Fruit fly (Drosophila melanogaster) whole organism, prepupa: Measurements from ENCODE around the gene Pdh.

Experiments
- Blimp-1 ChIP-seq: fragments of 200-800 bp; sonication (Bioruptor generic); optimal IDR thresholded peaks from 3 replicates; lab custom pipeline; 2017; ENCODE audit warnings: missing biosample characterization, missing genetic modification characterization, mild to moderate bottlenecking, moderate library complexity, missing genetic modification reagents
- CG10631 ChIP-seq: fragments of 200-800 bp; sonication (Bioruptor generic); optimal IDR thresholded peaks from 2 replicates; lab custom pipeline; 2016; ENCODE audit warnings: missing biosample characterization, missing genetic modification characterization
- CG10669 ChIP-seq: fragments of 200-800 bp; sonication (Bioruptor generic); optimal IDR thresholded peaks from 3 replicates; lab custom pipeline; 2018; ENCODE audit warnings: missing biosample characterization, mild to moderate bottlenecking, missing genetic modification characterization, moderate library complexity
- CG11294 ChIP-seq: fragments of 200-800 bp; sonication (Bioruptor generic); IDR thresholded peaks from 2 replicates; pipeline ENCODE4 v1.3.6; 2022; ENCODE audit warnings: missing biosample characterization, missing genetic modification characterization
- CG11762 ChIP-seq: fragments of 200-800 bp; sonication (Bioruptor generic); optimal IDR thresholded peaks from 3 replicates; lab custom pipeline; 2016; ENCODE audit warnings: missing biosample characterization, missing genetic modification characterization; ENCODE audit not compliant: insufficient read depth
- CG11902 ChIP-seq: fragments of 200-800 bp; sonication (Bioruptor generic); optimal IDR thresholded peaks from 3 replicates; lab custom pipeline; 2016; ENCODE audit warnings: missing biosample characterization, missing genetic modification characterization
- CG1621 ChIP-seq: fragments of 200-800 bp; sonication (Bioruptor generic); optimal IDR thresholded peaks from 3 replicates; lab custom pipeline; 2018; ENCODE audit warnings: missing biosample characterization, mild to moderate bottlenecking, missing genetic modification characterization
- CG16779 ChIP-seq: fragments of 200-800 bp; sonication (Bioruptor generic); optimal IDR thresholded peaks from 3 replicates; lab custom pipeline; 2017; ENCODE audit warnings: missing biosample characterization, mild to moderate bottlenecking, missing genetic modification characterization
- CG31627 ChIP-seq: fragments of 200-800 bp; sonication (Bioruptor generic); optimal IDR thresholded peaks from 3 replicates; lab custom pipeline; 2016; ENCODE audit warnings: missing biosample characterization, missing genetic modification characterization
- CG34406 ChIP-seq: fragments of 200-800 bp; sonication (Bioruptor generic); optimal IDR thresholded peaks from 3 replicates; lab custom pipeline; 2016; ENCODE audit warnings: missing biosample characterization, missing genetic modification characterization
- CG3919 ChIP-seq: fragments of 200-800 bp; sonication (Bioruptor generic); optimal IDR thresholded peaks from 3 replicates; lab custom pipeline; 2016; ENCODE audit warnings: missing biosample characterization, missing genetic modification characterization
- CG6163 ChIP-seq: fragments of 200-800 bp; sonication (Bioruptor generic); IDR thresholded peaks from 3 replicates; pipeline ENCODE4 v1.3.6; 2022; ENCODE audit warnings: missing biosample characterization, missing genetic modification characterization
- CG6792 ChIP-seq: fragments of 200-800 bp; sonication (Bioruptor generic); optimal IDR thresholded peaks from 3 replicates; lab custom pipeline; 2016; ENCODE audit warnings: missing biosample characterization, missing genetic modification characterization
- CG6808 ChIP-seq: fragments of 200-800 bp; sonication (Bioruptor generic); optimal IDR thresholded peaks from 3 replicates; lab custom pipeline; 2017; ENCODE audit warnings: missing biosample characterization, missing genetic modification characterization, mild to moderate bottlenecking, moderate library complexity, missing genetic modification reagents
- CG7368 ChIP-seq: fragments of 200-800 bp; sonication (Bioruptor generic); optimal IDR thresholded peaks from 3 replicates; lab custom pipeline; 2016; ENCODE audit warnings: missing biosample characterization, missing genetic modification characterization
- CG8119 ChIP-seq: fragments of 200-800 bp; sonication (Bioruptor generic); IDR thresholded peaks from 3 replicates; pipeline ENCODE4 v1.3.6; 2022; ENCODE audit warnings: missing biosample characterization, missing genetic modification characterization
- CG8319 ChIP-seq: fragments of 200-800 bp; sonication (Bioruptor generic); optimal IDR thresholded peaks from 3 replicates; lab custom pipeline; 2016; ENCODE audit warnings: missing biosample characterization, missing genetic modification characterization
- CG8632 ChIP-seq: fragments of 200-800 bp; sonication (Bioruptor generic); optimal IDR thresholded peaks from 3 replicates; lab custom pipeline; 2016; ENCODE audit warnings: missing biosample characterization, missing genetic modification characterization
- CG9139 ChIP-seq: fragments of 200-800 bp; sonication (Bioruptor generic); optimal IDR thresholded peaks from 3 replicates; lab custom pipeline; 2017; ENCODE audit warnings: missing biosample characterization, mild to moderate bottlenecking, missing genetic modification characterization
- Eip75B ChIP-seq: fragments of 200-800 bp; sonication (Bioruptor generic); optimal IDR thresholded peaks from 3 replicates; lab custom pipeline; 2016; ENCODE audit warnings: missing biosample characterization, missing genetic modification characterization
- Eip78C ChIP-seq: fragments of 200-800 bp; sonication (Bioruptor generic); peaks from one replicate; lab custom pipeline; 2016; ENCODE audit warnings: missing biosample characterization, missing genetic modification characterization
- Ets21C ChIP-seq: fragments of 200-800 bp; sonication (Bioruptor generic); optimal IDR thresholded peaks from 3 replicates; lab custom pipeline; 2016; ENCODE audit warnings: missing biosample characterization, missing genetic modification characterization
- Ets96B ChIP-seq: fragments of 200-800 bp; optimal IDR thresholded peaks from 2 replicates; lab custom pipeline; 2019; ENCODE audit warnings: missing biosample characterization, mild to moderate bottlenecking, missing genetic modification characterization, moderate library complexity
- Hr38 ChIP-seq: sonication (Bioruptor generic); optimal IDR thresholded peaks from 2 replicates; lab custom pipeline; 2016; ENCODE audit warnings: missing biosample characterization, missing genetic modification characterization
- Hr39 ChIP-seq: fragments of 200-800 bp; sonication (Bioruptor generic); optimal IDR thresholded peaks from 2 replicates; lab custom pipeline; 2016; ENCODE audit warnings: missing biosample characterization, missing genetic modification characterization
- Hr4 ChIP-seq: fragments of 200-800 bp; sonication (Bioruptor generic); optimal IDR thresholded peaks from 3 replicates; lab custom pipeline; 2016; ENCODE audit warnings: missing biosample characterization, missing genetic modification characterization
- Lpt ChIP-seq: fragments of 200-800 bp; sonication (Bioruptor generic); optimal IDR thresholded peaks from 3 replicates; lab custom pipeline; 2016; ENCODE audit warnings: missing biosample characterization, missing genetic modification characterization
- Met ChIP-seq: fragments of 200-800 bp; sonication (Bioruptor generic); optimal IDR thresholded peaks from 3 replicates; lab custom pipeline; 2016; ENCODE audit warnings: missing biosample characterization, missing genetic modification characterization
- OdsH ChIP-seq: fragments of 200-800 bp; sonication (Bioruptor generic); optimal IDR thresholded peaks from 3 replicates; lab custom pipeline; 2016; ENCODE audit warnings: missing biosample characterization, missing genetic modification characterization
- Smox ChIP-seq: fragments of 200-800 bp; sonication (Bioruptor generic); optimal IDR thresholded peaks from 3 replicates; lab custom pipeline; 2016; ENCODE audit warnings: missing biosample characterization, missing genetic modification characterization
- Sox14 ChIP-seq: fragments of 200-800 bp; sonication (Bioruptor generic); optimal IDR thresholded peaks from 3 replicates; lab custom pipeline; 2016; ENCODE audit warnings: missing biosample characterization, missing genetic modification characterization
- achi ChIP-seq: fragments of 200-800 bp; sonication (Bioruptor generic); optimal IDR thresholded peaks from 3 replicates; lab custom pipeline; 2016; ENCODE audit warnings: missing biosample characterization, missing genetic modification characterization
- acj6 ChIP-seq: fragments of 200-800 bp; sonication (Bioruptor generic); optimal IDR thresholded peaks from 3 replicates; lab custom pipeline; 2016; ENCODE audit warnings: missing biosample characterization, missing genetic modification characterization
- cyc ChIP-seq: fragments of 200-800 bp; sonication (Bioruptor generic); optimal IDR thresholded peaks from 3 replicates; lab custom pipeline; 2016; ENCODE audit warnings: missing biosample characterization, missing genetic modification characterization
- dac ChIP-seq: fragments of 200-800 bp; sonication (Bioruptor generic); optimal IDR thresholded peaks from 2 replicates; lab custom pipeline; 2017; ENCODE audit warnings: missing biosample characterization, mild to moderate bottlenecking, missing genetic modification characterization
- dsx ChIP-seq: fragments of 200-800 bp; optimal IDR thresholded peaks from 3 replicates; lab custom pipeline; 2019; ENCODE audit warnings: missing biosample characterization, mild to moderate bottlenecking, missing genetic modification characterization, moderate library complexity; ENCODE audit not compliant: poor library complexity, severe bottlenecking
- eg ChIP-seq: fragments of 200-800 bp; sonication (Bioruptor generic); IDR thresholded peaks from 3 replicates; pipeline ENCODE4 v1.3.6; 2022; ENCODE audit warnings: missing biosample characterization, missing genetic modification characterization
- esn ChIP-seq: fragments of 200-800 bp; sonication (Bioruptor generic); optimal IDR thresholded peaks from 2 replicates; lab custom pipeline; 2016; ENCODE audit warnings: missing biosample characterization, mild to moderate bottlenecking, missing genetic modification characterization, moderate library complexity
- fd59A ChIP-seq: fragments of 200-800 bp; sonication (Bioruptor generic); optimal IDR thresholded peaks from 2 replicates; lab custom pipeline; 2017; ENCODE audit warnings: missing biosample characterization, mild to moderate bottlenecking, missing genetic modification characterization, missing genetic modification reagents
- fd85E ChIP-seq: fragments of 200-800 bp; sonication (Bioruptor generic); optimal IDR thresholded peaks from 3 replicates; lab custom pipeline; 2016; ENCODE audit warnings: missing biosample characterization, missing genetic modification characterization
- fkh ChIP-seq: fragments of 200-800 bp; sonication (Bioruptor generic); optimal IDR thresholded peaks from 3 replicates; lab custom pipeline; 2017; ENCODE audit warnings: missing biosample characterization, mild to moderate bottlenecking, missing genetic modification characterization, moderate library complexity
- lz ChIP-seq: fragments of 200-800 bp; sonication (Bioruptor generic); optimal IDR thresholded peaks from 3 replicates; lab custom pipeline; 2016; ENCODE audit warnings: missing biosample characterization, missing genetic modification characterization
- net ChIP-seq: fragments of 200-800 bp; sonication (Bioruptor generic); optimal IDR thresholded peaks from 3 replicates; lab custom pipeline; 2016; ENCODE audit warnings: missing biosample characterization, missing genetic modification characterization
- salr ChIP-seq, 2 experiments: fragments of 200-800 bp; sonication (Bioruptor generic); optimal IDR thresholded peaks; 3 replicates each; lab custom pipeline; 2016 to 2018; ENCODE audit warnings: missing biosample characterization in 2 of 2, missing genetic modification characterization in 2 of 2, mild to moderate bottlenecking in 1 of 2
- ss ChIP-seq, 2 experiments: fragments of 200-800 bp; sonication (Bioruptor generic); optimal IDR thresholded peaks; 2 replicates in 1 of 2; 3 replicates in 1 of 2; lab custom pipeline; 2017 to 2018; ENCODE audit warnings: mild to moderate bottlenecking in 2 of 2, missing biosample characterization in 2 of 2, missing genetic modification characterization in 2 of 2, moderate library complexity in 1 of 2
- svp ChIP-seq: fragments of 200-800 bp; sonication (Bioruptor generic); peaks from one replicate; lab custom pipeline; 2016; ENCODE audit warnings: missing biosample characterization, missing genetic modification characterization
- topi ChIP-seq: fragments of 200-800 bp; sonication (Bioruptor generic); optimal IDR thresholded peaks from 3 replicates; lab custom pipeline; 2016; ENCODE audit warnings: missing biosample characterization, missing genetic modification characterization
- vri ChIP-seq: fragments of 200-800 bp; sonication (Bioruptor generic); optimal IDR thresholded peaks from 3 replicates; lab custom pipeline; 2016; ENCODE audit warnings: missing biosample characterization, mild to moderate bottlenecking, missing genetic modification characterization

Gene Pdh

dm6 chr3L:16364599-16364998 lies 10.5 kb upstream of the Pdh start, which contains the start of gene Cpr72Eb:
TSS of gene Cpr72Eb (plus strand) at chr3L:16364899.
- TF ChIP-seq acj6, result no peak
- TF ChIP-seq CG6808 (GFP tag; lab: Kevin White, UChicago), result no peak
- no peak for TF ChIP-seq eg (GFP tag; lab: Robert Waterston, UW)
- TF ChIP-seq CG6163, result no peak
- no peak for TF ChIP-seq Hr4 (GFP tag; lab: Kevin White, UChicago)
- no peak for TF ChIP-seq Hr39
- no peak for TF ChIP-seq cyc (GFP tag; lab: Kevin White, UChicago)
- no peak for TF ChIP-seq OdsH (GFP tag; lab: Kevin White, UChicago)
- no peak for TF ChIP-seq Sox14 (GFP tag; lab: Kevin White, UChicago)
- no peak for TF ChIP-seq svp (GFP tag; lab: Kevin White, UChicago)
- no peak for TF ChIP-seq CG31627 (GFP tag; lab: Kevin White, UChicago)
- TF ChIP-seq Eip75B (GFP tag; lab: Kevin White, UChicago), result no peak
- no peak for TF ChIP-seq CG8319 (GFP tag; lab: Kevin White, UChicago)
- TF ChIP-seq Met (GFP tag; lab: Kevin White, UChicago), result no peak
- no peak for TF ChIP-seq Lpt
- no peak for TF ChIP-seq CG3919 (GFP tag; lab: Kevin White, UChicago)
- TF ChIP-seq topi (GFP tag; lab: Kevin White, UChicago), result no peak

DNA sequence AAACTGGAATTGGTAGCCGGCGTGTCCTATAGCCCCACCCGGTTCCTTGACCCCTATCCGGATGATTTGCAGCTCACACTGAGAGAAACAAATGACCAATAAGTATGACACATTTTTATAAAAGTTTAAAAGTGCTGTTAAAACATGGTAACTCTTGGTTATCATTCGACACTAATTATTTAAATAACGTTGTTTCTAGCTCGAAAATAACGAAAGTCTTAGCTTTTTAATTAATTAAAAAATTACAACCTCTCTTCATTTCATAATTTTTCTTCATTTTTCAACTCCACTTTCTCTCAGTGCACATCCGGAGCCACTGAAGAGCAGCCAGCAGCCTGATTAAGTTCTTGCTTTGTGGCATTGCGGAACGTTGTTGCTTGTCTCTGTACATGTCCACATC lies 10.1 kb upstream of the Pdh start:
- TF ChIP-seq Sox14 (GFP tag; lab: Kevin White, UChicago) (peak; percentile 87), esn (peak; percentile 89), CG3919 (GFP tag; lab: Kevin White, UChicago) (peak; percentile 92), CG7368 (GFP tag; lab: Kevin White, UChicago) (peak; percentile 77), CG6792 (GFP tag; lab: Kevin White, UChicago) (peak; percentile 86), CG11762 (peak; percentile 84), CG11294 (GFP tag; lab: Robert Waterston, UW) (peak; percentile 45; the same call in 1 of the 2 replicates), dac (no peak), net (peak; percentile 88), CG1621 (tag; lab: Kevin White, UChicago) (peak; percentile 84), salr (GFP tag; optimal IDR thresholded peaks at IDR 0.05; lab: Kevin White, UChicago) (peak; percentile 75), eg (GFP tag; lab: Robert Waterston, UW) (no peak), lz (peak; percentile 83), Hr39 (peak; percentile 75), CG6808 (GFP tag; lab: Kevin White, UChicago) (peak; percentile 92), topi (GFP tag; lab: Kevin White, UChicago) (peak; percentile 91), Eip78C (GFP tag; lab: Kevin White, UChicago) (peak; percentile 98), Ets96B (tag; lab: Kevin White, UChicago) (peak; percentile 90), dsx (GFP tag; lab: Kevin White, UChicago) (peak; percentile 90), CG10669 (GFP tag; lab: Kevin White, UChicago) (peak; percentile 85), Met (GFP tag; lab: Kevin White, UChicago) (peak; percentile 85), cyc (GFP tag; lab: Kevin White, UChicago) (peak; percentile 83), CG16779 (tag; lab: Kevin White, UChicago) (peak; percentile 82), acj6 (peak; percentile 88), fkh (GFP tag; lab: Kevin White, UChicago) (no peak), CG34406 (peak; percentile 89), CG11902 (GFP tag; lab: Kevin White, UChicago) (peak; percentile 79), Ets21C (GFP tag; lab: Kevin White, UChicago) (peak; percentile 69), CG8632 (peak; percentile 90), Eip75B (GFP tag; lab: Kevin White, UChicago) (peak; percentile 93), fd85E (peak; percentile 63), CG10631 (GFP tag; lab: Kevin White, UChicago) (peak; percentile 87), fd59A (peak; percentile 87), Lpt (peak; percentile 66), achi (peak; percentile 86), Smox (GFP tag; lab: Kevin White, UChicago) (peak; percentile 85), CG8119 (GFP tag; lab: Robert Waterston, UW) (peak; percentile 81), vri (peak; percentile 67), ss (GFP tag; optimal IDR thresholded peaks at IDR 0.05; lab: Kevin White, UChicago) (peak; percentile 91 to 94), Blimp-1 (GFP tag; lab: Kevin White, UChicago) (peak; percentile 63), CG9139 (GFP tag; lab: Kevin White, UChicago) (peak; percentile 81), Hr38 (GFP tag; lab: Kevin White, UChicago) (no peak)
